Worm (Caenorhabditis elegans): ENCODE results near the gene mks-1.

mks-1 gene

ce11 chrIII:3198307-3198706, 12.2 kb downstream of the mks-1 start, which contains the start of gene R148.7:
TSS of gene R148.7 (minus strand) at chrIII:3198407.
- no peak for TF ChIP-seq hif-1 (tag; optimal IDR thresholded peaks at IDR 0.05)
- no peak for TF ChIP-seq F37D6.2 (tag; optimal IDR thresholded peaks at IDR 0.05)
- no peak for TF ChIP-seq zfp-3 (GFP tag; conservative IDR thresholded peaks at IDR 0.05)
- TF ChIP-seq lin-15B (tag; optimal IDR thresholded peaks at IDR 0.05), result no peak
- no peak for TF ChIP-seq daf-16 (GFP tag; optimal IDR thresholded peaks at IDR 0.05)
- no peak for TF ChIP-seq daf-16 (tag; optimal IDR thresholded peaks at IDR 0.05)
- TF ChIP-seq lin-13 (GFP tag; optimal IDR thresholded peaks at IDR 0.05), result no peak
- no peak for TF ChIP-seq lin-29 (GFP tag; IDR thresholded peaks at IDR 0.05)
- no peak for TF ChIP-seq duxl-1 (tag; optimal IDR thresholded peaks at IDR 0.05; ENCODE audit: poor library complexity)
- TF ChIP-seq attf-4 (tag; optimal IDR thresholded peaks at IDR 0.05), result no peak
- no peak for TF ChIP-seq mxl-3 (GFP tag; optimal IDR thresholded peaks at IDR 0.05)
- no peak for TF ChIP-seq daf-12 (tag; optimal IDR thresholded peaks at IDR 0.05)
- no peak for TF ChIP-seq jun-1 (tag; optimal IDR thresholded peaks at IDR 0.05)
- TF ChIP-seq zip-11 (GFP tag; IDR thresholded peaks at IDR 0.05), result no peak
- TF ChIP-seq unc-130 (GFP tag; optimal IDR thresholded peaks at IDR 0.05), result no peak
- TF ChIP-seq snpc-4 (tag; optimal IDR thresholded peaks at IDR 0.05), result no peak
- TF ChIP-seq nhr-41 (GFP tag; IDR thresholded peaks at IDR 0.05), result no peak
- TF ChIP-seq madf-9 (GFP tag; conservative IDR thresholded peaks at IDR 0.05), result no peak
- TF ChIP-seq T20F7.1 (GFP tag; optimal IDR thresholded peaks at IDR 0.05), result no peak
- no peak for TF ChIP-seq nhr-42 (GFP tag; IDR thresholded peaks at IDR 0.05)
- no peak for TF ChIP-seq ceh-44 (GFP tag; IDR thresholded peaks at IDR 0.05)

- TF ChIP-seq unc-62 (GFP tag; optimal IDR thresholded peaks at IDR 0.05 in 1 of 2) (no peak), unc-62 (tag; optimal IDR thresholded peaks at IDR 0.05) (no peak), aha-1 (tag) (peak; percentile 62), snpc-1.2 (GFP tag; IDR thresholded peaks at IDR 0.05) (no peak)
These were observed 13.3 kb downstream of the mks-1 start, which contains the start of gene heh-1 for ce11 chrIII:3199416-3199815. TSS of gene heh-1 (minus strand) at chrIII:3199516.

ce11 chrIII:3200563-3200962, 14.5 kb downstream of the mks-1 start:
- no peak for TF ChIP-seq nhr-6 (tag; optimal IDR thresholded peaks at IDR 0.05)
- TF ChIP-seq madf-5 (GFP tag; IDR thresholded peaks at IDR 0.05), result no peak
- no peak for TF ChIP-seq tra-1 (GFP tag; IDR thresholded peaks at IDR 0.05)
- no peak for TF ChIP-seq ama-1 (optimal IDR thresholded peaks at IDR 0.05)
- no peak for TF ChIP-seq zfp-3 (GFP tag; conservative IDR thresholded peaks at IDR 0.05)
- TF ChIP-seq vab-7 (GFP tag; IDR thresholded peaks at IDR 0.05), result no peak
- no peak for TF ChIP-seq mes-2 (tag; optimal IDR thresholded peaks at IDR 0.05; ENCODE audit: poor library complexity, severe bottlenecking)
- TF ChIP-seq fos-1 (tag; optimal IDR thresholded peaks at IDR 0.05), result no peak
- TF ChIP-seq aha-1 (tag), result no peak

ce11 chrIII:3203589-3203988, 17.5 kb downstream of the mks-1 start:
- TF ChIP-seq snpc-1.2 (GFP tag; IDR thresholded peaks at IDR 0.05) (no peak), lin-29 (GFP tag; IDR thresholded peaks at IDR 0.05) (no peak), nhr-25 (tag; optimal IDR thresholded peaks at IDR 0.05; ENCODE audit: borderline replicate concordance, insufficient read depth) (no peak), daf-12 (tag; optimal IDR thresholded peaks at IDR 0.05) (no peak), duxl-1 (tag; optimal IDR thresholded peaks at IDR 0.05; ENCODE audit: poor library complexity) (no peak), Y48G9A.11 (GFP tag; IDR thresholded peaks at IDR 0.05) (no peak), ces-1 (GFP tag; optimal IDR thresholded peaks at IDR 0.05) (no peak), nhr-11 (tag; optimal IDR thresholded peaks at IDR 0.05) (no peak)

Data from whole organism, L4 larva.